Worm (Caenorhabditis elegans) whole organism, L4/young adult: ENCODE measurements around the gene srj-49.

ENCODE experiments used
- dao-5 ChIP-seq: sonication (generic microtip); optimal IDR thresholded peaks from 2 replicates; lab custom pipeline; 2016; ENCODE audit warnings: missing genotype, missing genetic modification characterization, moderate library complexity, missing compliant biosample characterization
- him-1 ChIP-seq: sonication (generic microtip); optimal IDR thresholded peaks from 2 replicates; lab custom pipeline; 2016; ENCODE audit warnings: missing genotype, missing genetic modification reagents, missing genetic modification characterization, missing compliant biosample characterization

ce11 chrV:2830817-2831216 is 17.3 kb downstream of the srj-49 start, which contains the start of gene srw-2:
- no peak for TF ChIP-seq him-1
- TF ChIP-seq dao-5 (tag; lab: Kevin White, UChicago), result no peak
